Fruit fly (Drosophila melanogaster) whole organism, embryonic: ENCODE data around the gene Muc91C.

Source experiments
- Asciz ChIP-seq: fragments of 200-800 bp; sonication (Bioruptor generic); optimal IDR thresholded peaks from 2 replicates; lab custom pipeline; 2017; ENCODE audit warnings: missing biosample characterization, mild to moderate bottlenecking, missing genetic modification characterization, missing genetic modification reagents
- CG11085 ChIP-seq: fragments of 200-800 bp; sonication (Bioruptor generic); IDR thresholded peaks from 2 replicates; pipeline ENCODE4 v1.3.6; 2022; ENCODE audit warnings: missing biosample characterization, missing genetic modification characterization
- CG11456 ChIP-seq: fragments of 200-800 bp; sonication (Bioruptor generic); IDR thresholded peaks from 3 replicates; pipeline ENCODE4 v1.3.6; 2022; ENCODE audit warnings: missing biosample characterization, missing genetic modification characterization
- CG13624 ChIP-seq: fragments of 200-800 bp; sonication (Bioruptor generic); optimal IDR thresholded peaks from 2 replicates; lab custom pipeline; 2016; ENCODE audit warnings: missing biosample characterization, missing genetic modification characterization
- CG13775 ChIP-seq: fragments of 200-800 bp; sonication (Bioruptor generic); optimal IDR thresholded peaks from 3 replicates; lab custom pipeline; 2017; ENCODE audit warnings: missing biosample characterization, mild to moderate bottlenecking, missing genetic modification characterization
- CG14014 ChIP-seq: fragments of 200-800 bp; sonication (Bioruptor generic); IDR thresholded peaks from 2 replicates; pipeline ENCODE4 v1.3.6; 2022; ENCODE audit warnings: missing biosample characterization, missing genetic modification characterization
- CG15479 ChIP-seq: fragments of 200-800 bp; sonication (Bioruptor generic); optimal IDR thresholded peaks from 3 replicates; lab custom pipeline; 2019; ENCODE audit warnings: missing biosample characterization, mild to moderate bottlenecking, missing genetic modification characterization, moderate library complexity
- CG1603 ChIP-seq: fragments of 200-800 bp; sonication (Bioruptor generic); optimal IDR thresholded peaks from 2 replicates; lab custom pipeline; 2019; ENCODE audit warnings: missing biosample characterization, mild to moderate bottlenecking, missing genetic modification characterization, moderate library complexity
- CG18599 ChIP-seq: fragments of 200-800 bp; sonication (Bioruptor generic); optimal IDR thresholded peaks from 3 replicates; lab custom pipeline; 2017; ENCODE audit warnings: missing biosample characterization, missing genetic modification characterization, mild to moderate bottlenecking, moderate library complexity, missing genetic modification reagents
- CG2875 ChIP-seq: fragments of 200-800 bp; sonication (Bioruptor generic); optimal IDR thresholded peaks from 2 replicates; lab custom pipeline; 2017; ENCODE audit warnings: missing biosample characterization, mild to moderate bottlenecking, missing genetic modification characterization, missing genetic modification reagents
- CG3065 ChIP-seq: fragments of 200-800 bp; sonication (Bioruptor generic); optimal IDR thresholded peaks from 2 replicates; lab custom pipeline; 2016; ENCODE audit warnings: missing biosample characterization, missing genetic modification characterization
- CG3163 ChIP-seq: fragments of 200-800 bp; sonication (Bioruptor generic); optimal IDR thresholded peaks from 3 replicates; lab custom pipeline; 2016; ENCODE audit warnings: missing biosample characterization, missing genetic modification characterization
- CG34422 ChIP-seq: fragments of 200-800 bp; sonication (Bioruptor generic); IDR thresholded peaks from 3 replicates; pipeline ENCODE4 v1.3.6; 2022; ENCODE audit warnings: missing biosample characterization, missing genetic modification characterization
- CG3847 ChIP-seq: fragments of 200-800 bp; sonication (Bioruptor generic); IDR thresholded peaks from 2 replicates; pipeline ENCODE4 v1.3.6; 2022; ENCODE audit warnings: missing biosample characterization, missing genetic modification characterization
- CG42726 ChIP-seq: fragments of 200-800 bp; sonication (Bioruptor generic); IDR thresholded peaks from 2 replicates; pipeline ENCODE4 v1.3.6; 2022; ENCODE audit warnings: missing biosample characterization, missing genetic modification characterization; ENCODE audit not compliant: partially characterized antibody
- CG4730 ChIP-seq: fragments of 200-800 bp; sonication (Bioruptor generic); IDR thresholded peaks from 2 replicates; pipeline ENCODE4 v1.3.6; 2022; ENCODE audit warnings: missing biosample characterization, missing genetic modification characterization
- CG4854 ChIP-seq: fragments of 200-800 bp; sonication (Bioruptor generic); optimal IDR thresholded peaks from 2 replicates; lab custom pipeline; 2016; ENCODE audit warnings: missing biosample characterization, missing genetic modification characterization, inconsistent platforms
- CG6689 ChIP-seq: fragments of 200-800 bp; sonication (Bioruptor generic); IDR thresholded peaks from 2 replicates; pipeline ENCODE4 v1.3.6; 2022; ENCODE audit warnings: missing biosample characterization, missing genetic modification characterization
- CG8388 ChIP-seq: fragments of 200-800 bp; sonication (Bioruptor generic); optimal IDR thresholded peaks from 2 replicates; lab custom pipeline; 2019; ENCODE audit warnings: missing biosample characterization, mild to moderate bottlenecking, missing genetic modification characterization, moderate library complexity
- CG8944 ChIP-seq: fragments of 200-800 bp; sonication (Bioruptor generic); optimal IDR thresholded peaks from 3 replicates; lab custom pipeline; 2016; ENCODE audit warnings: missing biosample characterization, missing genetic modification characterization
- CG9817 ChIP-seq: fragments of 200-800 bp; sonication (Bioruptor generic); optimal IDR thresholded peaks from 2 replicates; lab custom pipeline; 2018; ENCODE audit warnings: missing biosample characterization, mild to moderate bottlenecking, missing genetic modification characterization, moderate library complexity
- Doc2 ChIP-seq: fragments of 200-800 bp; sonication (Bioruptor generic); IDR thresholded peaks from 2 replicates; pipeline ENCODE4 v1.3.6; 2022; ENCODE audit warnings: missing biosample characterization, missing genetic modification characterization
- Hey ChIP-seq: fragments of 200-800 bp; sonication (Bioruptor generic); optimal IDR thresholded peaks from 3 replicates; lab custom pipeline; 2018; ENCODE audit warnings: missing biosample characterization, mild to moderate bottlenecking, missing genetic modification characterization
- MESR4 ChIP-seq: fragments of 200-800 bp; sonication (Bioruptor generic); optimal IDR thresholded peaks from 2 replicates; lab custom pipeline; 2018; ENCODE audit warnings: missing biosample characterization, mild to moderate bottlenecking, missing genetic modification characterization, moderate library complexity
- MTF-1 ChIP-seq: fragments of 200-800 bp; sonication (Bioruptor generic); optimal IDR thresholded peaks from 2 replicates; lab custom pipeline; 2018; ENCODE audit warnings: missing biosample characterization, mild to moderate bottlenecking, missing genetic modification characterization, borderline replicate concordance
- Meics ChIP-seq: fragments of 200-800 bp; sonication (Bioruptor generic); optimal IDR thresholded peaks from 2 replicates; lab custom pipeline; 2017; ENCODE audit warnings: missing biosample characterization, mild to moderate bottlenecking, missing genetic modification characterization
- Neu2 ChIP-seq: fragments of 200-800 bp; sonication (Bioruptor generic); optimal IDR thresholded peaks from 3 replicates; lab custom pipeline; 2016; ENCODE audit warnings: missing biosample characterization, missing genetic modification characterization, borderline replicate concordance
- Oli ChIP-seq: fragments of 200-800 bp; sonication (Bioruptor generic); optimal IDR thresholded peaks from 2 replicates; lab custom pipeline; 2018; ENCODE audit warnings: missing biosample characterization, mild to moderate bottlenecking, missing genetic modification characterization, moderate library complexity
- Spps ChIP-seq: fragments of 200-800 bp; sonication (Bioruptor generic); optimal IDR thresholded peaks from 2 replicates; lab custom pipeline; 2018; ENCODE audit warnings: missing biosample characterization, mild to moderate bottlenecking, missing genetic modification characterization
- ac ChIP-seq: fragments of 200-800 bp; sonication (Bioruptor generic); optimal IDR thresholded peaks from 3 replicates; lab custom pipeline; 2017; ENCODE audit warnings: missing biosample characterization, mild to moderate bottlenecking, missing genetic modification characterization
- az2 ChIP-seq: fragments of 200-800 bp; sonication (Bioruptor generic); optimal IDR thresholded peaks from 3 replicates; lab custom pipeline; 2016; ENCODE audit warnings: missing biosample characterization, missing genetic modification characterization
- caup ChIP-seq: fragments of 200-800 bp; sonication (Bioruptor generic); optimal IDR thresholded peaks from 3 replicates; lab custom pipeline; 2017; ENCODE audit warnings: missing biosample characterization, mild to moderate bottlenecking, missing genetic modification characterization, moderate library complexity; ENCODE audit not compliant: severe bottlenecking
- danr ChIP-seq: fragments of 200-800 bp; sonication (Bioruptor generic); IDR thresholded peaks from 2 replicates; pipeline ENCODE4 v1.3.6; 2022; ENCODE audit warnings: missing biosample characterization, missing genetic modification characterization
- emc ChIP-seq: fragments of 200-800 bp; sonication (Bioruptor generic); optimal IDR thresholded peaks from 2 replicates; lab custom pipeline; 2016; ENCODE audit warnings: missing biosample characterization, missing genetic modification characterization
- exex ChIP-seq: fragments of 200-800 bp; sonication (Bioruptor generic); optimal IDR thresholded peaks from 4 replicates; lab custom pipeline; 2018; ENCODE audit warnings: missing biosample characterization, mild to moderate bottlenecking, missing genetic modification characterization, moderate library complexity
- gcm2 ChIP-seq: fragments of 200-800 bp; sonication (Bioruptor generic); optimal IDR thresholded peaks from 2 replicates; lab custom pipeline; 2016; ENCODE audit warnings: missing biosample characterization, missing genetic modification characterization
- grau ChIP-seq: fragments of 200-800 bp; optimal IDR thresholded peaks from 3 replicates; lab custom pipeline; 2019; ENCODE audit warnings: missing biosample characterization, mild to moderate bottlenecking, missing genetic modification characterization, moderate library complexity
- grn ChIP-seq: fragments of 200-800 bp; sonication (Bioruptor generic); optimal IDR thresholded peaks from 3 replicates; lab custom pipeline; 2017; ENCODE audit warnings: missing biosample characterization, missing genetic modification characterization
- her ChIP-seq: fragments of 200-800 bp; sonication (Bioruptor generic); optimal IDR thresholded peaks from 2 replicates; lab custom pipeline; 2016; ENCODE audit warnings: missing biosample characterization, missing genetic modification characterization
- org-1 ChIP-seq: fragments of 200-800 bp; sonication (Bioruptor generic); optimal IDR thresholded peaks from 2 replicates; lab custom pipeline; 2017; ENCODE audit warnings: missing biosample characterization, missing genetic modification characterization
- pita ChIP-seq: fragments of 200-800 bp; sonication (Bioruptor generic); optimal IDR thresholded peaks from 2 replicates; lab custom pipeline; 2017; ENCODE audit warnings: missing biosample characterization, mild to moderate bottlenecking, missing genetic modification characterization
- row ChIP-seq: fragments of 200-800 bp; sonication (Bioruptor generic); IDR thresholded peaks from 3 replicates; pipeline ENCODE4 v1.3.6; 2022; ENCODE audit warnings: missing biosample characterization, missing genetic modification characterization
- stwl ChIP-seq: fragments of 200-800 bp; sonication (Bioruptor generic); optimal IDR thresholded peaks from 3 replicates; lab custom pipeline; 2018; ENCODE audit warnings: missing biosample characterization, mild to moderate bottlenecking, missing genetic modification characterization, moderate library complexity
- wor ChIP-seq: fragments of 200-800 bp; sonication (Bioruptor generic); IDR thresholded peaks from 2 replicates; pipeline ENCODE4 v1.3.6; 2022; ENCODE audit warnings: missing biosample characterization, missing genetic modification characterization
- zen ChIP-seq: fragments of 200-800 bp; sonication (Bioruptor generic); optimal IDR thresholded peaks from 3 replicates; lab custom pipeline; 2018; ENCODE audit warnings: missing biosample characterization, mild to moderate bottlenecking, missing genetic modification characterization, moderate library complexity
- zfh1 ChIP-seq: fragments of 200-800 bp; sonication (Bioruptor generic); IDR thresholded peaks from 3 replicates; pipeline ENCODE4 v1.3.6; 2022; ENCODE audit warnings: missing biosample characterization, missing genetic modification characterization

The Muc91C gene

dm6 chr3R:18667659-18668248 is 24.8 kb downstream of the Muc91C start, which contains the start of gene CG31229 (continued):
- no peak for TF ChIP-seq CG42726 (GFP tag; lab: Robert Waterston, UW)
- no peak for TF ChIP-seq Neu2 (GFP tag; lab: Kevin White, UChicago)
- TF ChIP-seq, all 482 proteins: peak for 52

DNA sequence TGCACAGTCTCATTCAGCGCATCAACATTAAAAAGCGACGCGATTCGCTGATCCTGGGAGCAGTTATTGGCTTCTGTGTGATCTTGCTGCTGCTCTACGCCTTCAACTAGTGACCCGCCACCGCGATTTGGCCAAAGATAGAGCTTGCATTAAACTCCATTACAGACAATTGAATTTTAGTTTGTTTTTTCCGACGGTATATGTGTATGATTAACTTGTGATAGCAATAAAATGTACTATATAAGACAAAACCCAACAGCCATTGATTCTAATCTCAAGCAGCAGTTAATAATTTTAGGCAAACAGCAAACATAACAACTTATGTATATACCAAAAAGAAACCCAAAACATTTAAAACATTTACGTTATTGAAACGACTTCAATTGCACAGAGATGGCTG is 27.5 kb downstream of the Muc91C start, which contains the start of gene CG31231:
Gene CG31231 (plus strand): TSS at position 301 of the 400 bp plus-strand sequence.
- TF ChIP-seq row (GFP tag; lab: Robert Waterston, UW) (no peak), CG3065 (GFP tag; lab: Kevin White, UChicago) (no peak), stwl (no peak), zfh1 (GFP tag; lab: Robert Waterston, UW) (no peak), Doc2 (GFP tag; lab: Robert Waterston, UW) (no peak), Spps (tag; lab: Kevin White, UChicago) (no peak), her (GFP tag; lab: Kevin White, UChicago) (no peak)

DNA sequence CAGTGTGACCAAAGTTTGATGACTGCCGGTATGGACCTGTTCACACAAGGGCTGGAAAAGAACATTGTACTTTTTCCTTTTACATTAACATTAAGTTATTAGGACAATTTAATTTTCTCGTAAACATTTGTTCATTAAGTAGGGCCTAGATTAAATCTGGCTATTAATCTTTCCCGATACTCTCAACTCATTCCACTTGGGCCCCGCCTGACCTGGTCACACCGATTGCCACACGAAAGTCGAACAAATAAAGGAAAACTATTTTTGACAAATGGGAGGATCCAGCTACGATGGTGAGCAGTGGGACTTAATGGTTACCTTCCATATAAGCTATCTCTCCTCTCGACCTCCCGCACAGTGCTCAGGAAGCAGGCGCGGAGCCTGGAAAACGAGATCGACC is 29.0 kb downstream of the Muc91C start, which contains the start of the genes Cpsf73 and Gos28:
Gene Cpsf73 (minus strand): TSS at position 28 of the 400 bp plus-strand sequence.
Gene Gos28 (plus strand): TSS at position 214 of the 400 bp plus-strand sequence.
- TF ChIP-seq CG3847 (GFP tag; lab: Robert Waterston, UW) (peak; percentile 62), grau (peak; percentile 29), CG11456 (GFP tag; lab: Robert Waterston, UW) (no peak), CG8944 (GFP tag; lab: Kevin White, UChicago) (peak; percentile 18), Oli (tag; lab: Kevin White, UChicago) (no peak), CG15479 (GFP tag; lab: Kevin White, UChicago) (no peak), grn (GFP tag; lab: Kevin White, UChicago) (peak; percentile 5), az2 (GFP tag; lab: Kevin White, UChicago) (no peak), gcm2 (GFP tag; lab: Kevin White, UChicago) (no peak), caup (GFP tag; lab: Kevin White, UChicago) (no peak), CG3163 (GFP tag; lab: Kevin White, UChicago) (no peak), CG11085 (no peak), CG1603 (tag; lab: Kevin White, UChicago) (peak; percentile 83), exex (tag; lab: Kevin White, UChicago) (no peak), Asciz (no peak), ac (GFP tag; lab: Kevin White, UChicago) (no peak), emc (GFP tag; lab: Kevin White, UChicago) (no peak), zen (tag; lab: Kevin White, UChicago) (peak; percentile 1), CG6689 (GFP tag; lab: Robert Waterston, UW) (0 out of 2 replicates have a peak, but pooled peaks have one; percentile 16), CG4854 (no peak), CG14014 (GFP tag; lab: Robert Waterston, UW) (0 out of 2 replicates have a peak, but pooled peaks have one; percentile 33), CG2875 (GFP tag; lab: Kevin White, UChicago) (no peak), CG8388 (GFP tag; lab: Kevin White, UChicago) (peak; percentile 25), CG18599 (GFP tag; lab: Kevin White, UChicago) (no peak), CG13775 (GFP tag; lab: Kevin White, UChicago) (peak; percentile 30), CG9817 (tag; lab: Kevin White, UChicago) (no peak), org-1 (GFP tag; lab: Kevin White, UChicago) (no peak), wor (GFP tag; lab: Robert Waterston, UW) (no peak), Meics (GFP tag; lab: Kevin White, UChicago) (no peak), MTF-1 (GFP tag; lab: Kevin White, UChicago) (no peak), pita (GFP tag; lab: Kevin White, UChicago) (no peak), CG4730 (no peak), MESR4 (GFP tag; lab: Kevin White, UChicago) (peak; percentile 81), CG34422 (peak; percentile 78; the same call in 2 of the 3 replicates), danr (GFP tag; lab: Robert Waterston, UW) (no peak), Hey (no peak), CG13624 (GFP tag; lab: Kevin White, UChicago) (no peak)
